Fruit fly (Drosophila melanogaster) whole organism, prepupa: ENCODE measurements around the gene CG33995.

Experiments used
- Blimp-1 ChIP-seq: fragments of 200-800 bp; sonication (Bioruptor generic); optimal IDR thresholded peaks from 3 replicates; lab custom pipeline; 2017; ENCODE audit warnings: missing biosample characterization, missing genetic modification characterization, mild to moderate bottlenecking, moderate library complexity, missing genetic modification reagents
- CG10631 ChIP-seq: fragments of 200-800 bp; sonication (Bioruptor generic); optimal IDR thresholded peaks from 2 replicates; lab custom pipeline; 2016; ENCODE audit warnings: missing biosample characterization, missing genetic modification characterization
- CG31627 ChIP-seq: fragments of 200-800 bp; sonication (Bioruptor generic); optimal IDR thresholded peaks from 3 replicates; lab custom pipeline; 2016; ENCODE audit warnings: missing biosample characterization, missing genetic modification characterization
- CG9139 ChIP-seq: fragments of 200-800 bp; sonication (Bioruptor generic); optimal IDR thresholded peaks from 3 replicates; lab custom pipeline; 2017; ENCODE audit warnings: missing biosample characterization, mild to moderate bottlenecking, missing genetic modification characterization
- Smox ChIP-seq: fragments of 200-800 bp; sonication (Bioruptor generic); optimal IDR thresholded peaks from 3 replicates; lab custom pipeline; 2016; ENCODE audit warnings: missing biosample characterization, missing genetic modification characterization
- eg ChIP-seq: fragments of 200-800 bp; sonication (Bioruptor generic); IDR thresholded peaks from 3 replicates; pipeline ENCODE4 v1.3.6; 2022; ENCODE audit warnings: missing biosample characterization, missing genetic modification characterization
- fd59A ChIP-seq: fragments of 200-800 bp; sonication (Bioruptor generic); optimal IDR thresholded peaks from 2 replicates; lab custom pipeline; 2017; ENCODE audit warnings: missing biosample characterization, mild to moderate bottlenecking, missing genetic modification characterization, missing genetic modification reagents

DNA sequence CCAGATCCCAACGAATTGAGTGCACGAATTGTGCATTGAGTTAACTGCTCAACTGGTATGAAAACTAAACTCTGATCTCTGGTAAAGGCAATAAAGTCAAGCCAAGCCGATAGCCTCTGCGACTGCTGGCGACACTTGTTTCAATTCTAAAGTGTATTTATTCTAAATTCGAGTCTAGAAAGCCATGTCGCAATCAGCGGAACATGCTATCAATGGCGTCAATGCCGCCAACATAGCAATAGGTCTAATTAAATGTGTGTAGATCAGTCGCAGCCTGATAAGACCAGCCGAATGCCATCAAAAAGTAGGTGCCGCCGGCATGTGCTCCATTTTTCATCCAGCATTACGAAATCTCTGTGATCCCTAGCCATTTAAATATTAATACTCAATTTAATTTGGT is 17.5 kb upstream of the CG33995 start:
- TF ChIP-seq CG10631 (no peak), Smox (no peak), CG31627 (GFP tag; lab: Kevin White, UChicago) (no peak), Blimp-1 (GFP tag; lab: Kevin White, UChicago) (no peak), fd59A (GFP tag; lab: Kevin White, UChicago) (no peak), eg (GFP tag; lab: Robert Waterston, UW) (no peak), CG9139 (GFP tag; lab: Kevin White, UChicago) (no peak)
